Fruit fly (Drosophila melanogaster): ENCODE results near the gene CG15760.

CG15760 gene

dm6 chrX:13632606-13633005 is 36.9 kb upstream of the CG15760 start (continued):
- TF ChIP-seq CG7839 (tag; optimal IDR thresholded peaks at IDR 0.05) (no peak), CG15269 (tag; optimal IDR thresholded peaks at IDR 0.05) (no peak), ci (GFP tag; IDR thresholded peaks at IDR 0.05) (peak; percentile 15; the same call in 1 of the 3 replicates), Mad (GFP tag; optimal IDR thresholded peaks at IDR 0.05) (no peak), E2f1 (GFP tag; IDR thresholded peaks at IDR 0.05) (no peak), zf30C (GFP tag; optimal IDR thresholded peaks at IDR 0.05) (no peak), cg (GFP tag; optimal IDR thresholded peaks at IDR 0.05) (peak; percentile 42), CG1603 (tag; optimal IDR thresholded peaks at IDR 0.05) (no peak), so (GFP tag; IDR thresholded peaks at IDR 0.05) (no peak), CG13894 (tag; optimal IDR thresholded peaks at IDR 0.05) (peak; percentile 54), Blimp-1 (GFP tag; optimal IDR thresholded peaks at IDR 0.05) (peak; percentile 27), psq (GFP tag; optimal IDR thresholded peaks at IDR 0.05) (no peak), CG11695 (GFP tag; IDR thresholded peaks at IDR 0.05) (peak; percentile 15; the same call in 1 of the 3 replicates), CG11560 (tag; IDR thresholded peaks at IDR 0.05) (no peak), lab (GFP tag; optimal IDR thresholded peaks at IDR 0.05) (peak; percentile 36), CG11723 (GFP tag; optimal IDR thresholded peaks at IDR 0.05) (no peak), NK7.1 (GFP tag; optimal IDR thresholded peaks at IDR 0.05) (no peak), gem (tag; optimal IDR thresholded peaks at IDR 0.05) (peak; percentile 17), ato (GFP tag; IDR thresholded peaks at IDR 0.05; ENCODE audit: partially characterized antibody) (no peak), CG5953 (GFP tag; IDR thresholded peaks at IDR 0.05) (no peak), CG17359 (tag; optimal IDR thresholded peaks at IDR 0.05) (peak; percentile 26), dmrt99B (tag; optimal IDR thresholded peaks at IDR 0.05) (peak; percentile 29), Hmx (GFP tag; optimal IDR thresholded peaks at IDR 0.05) (no peak), Elba2 (GFP tag; optimal IDR thresholded peaks at IDR 0.05) (no peak), Jarid2 (GFP tag; optimal IDR thresholded peaks at IDR 0.05) (peak; percentile 13)

- TF ChIP-seq gfzf (GFP tag; optimal IDR thresholded peaks at IDR 0.05) (no peak), Kr (GFP tag; optimal IDR thresholded peaks at IDR 0.05) (peak; percentile 46), CG8290 (GFP tag; optimal IDR thresholded peaks at IDR 0.05) (peak; percentile 26), CG8290 (tag; optimal IDR thresholded peaks at IDR 0.05) (no peak), CG6272 (GFP tag; IDR thresholded peaks at IDR 0.05) (no peak), Med (GFP tag) (peak; percentile 64), gsb (GFP tag; IDR thresholded peaks at IDR 0.05) (no peak), CG9727 (GFP tag; optimal IDR thresholded peaks at IDR 0.05) (peak; percentile 12), CG1233 (GFP tag; optimal IDR thresholded peaks at IDR 0.05) (peak; percentile 35), CG2202 (tag; optimal IDR thresholded peaks at IDR 0.05) (peak; percentile 48), NFAT (GFP tag; IDR thresholded peaks at IDR 0.05) (peak; percentile 26; the same call in 1 of the 2 replicates), grau (tag; optimal IDR thresholded peaks at IDR 0.05) (peak; percentile 4), sug (tag; optimal IDR thresholded peaks at IDR 0.05) (peak; percentile 37), fd102C (GFP tag; optimal IDR thresholded peaks at IDR 0.05) (peak; percentile 14), CG15601 (tag; optimal IDR thresholded peaks at IDR 0.05) (peak; percentile 14), CG12769 (tag; optimal IDR thresholded peaks at IDR 0.05) (peak; percentile 12), crol (GFP tag; IDR thresholded peaks at IDR 0.05) (peak; percentile 41), Hmr (GFP tag; optimal IDR thresholded peaks at IDR 0.05) (peak; percentile 58), CG18599 (GFP tag; optimal IDR thresholded peaks at IDR 0.05) (peak; percentile 4), CG5953 (GFP tag; IDR thresholded peaks at IDR 0.05) (no peak), CG7372 (GFP tag; IDR thresholded peaks at IDR 0.05) (no peak), CG4617 (GFP tag; optimal IDR thresholded peaks at IDR 0.05; ENCODE audit: borderline replicate concordance) (no peak), sd (tag; optimal IDR thresholded peaks at IDR 0.05) (peak; percentile 59), ci (GFP tag; IDR thresholded peaks at IDR 0.05) (peak; percentile 53; the same call in 2 of the 3 replicates), CG18476 (GFP tag; optimal IDR thresholded peaks at IDR 0.05) (no peak), CG11560 (tag; IDR thresholded peaks at IDR 0.05) (no peak), crc (GFP tag; optimal IDR thresholded peaks at IDR 0.05) (peak; percentile 1), chn (GFP tag; optimal IDR thresholded peaks at IDR 0.05) (no peak)
These were observed 36.1 kb upstream of the CG15760 start for dm6 chrX:13633298-13633891.
